Worm (Caenorhabditis elegans): ENCODE measurements around the gene C07E3.9.

DNA sequence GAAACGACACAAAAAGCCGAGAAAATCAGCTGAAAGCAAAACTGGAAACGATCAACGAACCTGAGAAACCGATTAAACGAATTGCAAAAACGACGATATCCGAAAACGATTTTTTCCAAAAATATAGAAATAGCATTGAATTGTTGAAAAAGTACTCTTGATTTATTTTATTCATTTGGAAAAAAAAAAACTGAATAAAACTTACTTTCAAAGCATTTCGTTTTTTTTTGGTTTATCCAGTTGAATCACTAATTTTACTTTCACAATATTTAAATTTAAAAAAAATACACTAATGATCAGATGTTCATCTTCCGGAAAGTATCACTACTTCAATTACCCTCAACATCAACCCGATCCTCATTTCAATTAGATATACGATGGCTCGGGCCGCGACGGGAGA lies 46.0 kb downstream of the C07E3.9 start, which contains the start of gene T09F3.5:
- TF ChIP-seq med-1 (GFP tag; optimal IDR thresholded peaks at IDR 0.05; ENCODE audit: insufficient read depth) (no peak), ref-1 (GFP tag; conservative IDR thresholded peaks at IDR 0.05) (no peak), klf-2 (GFP tag; conservative IDR thresholded peaks at IDR 0.05) (no peak)

Measured in whole organism, midembryonic.